Fruit fly (Drosophila melanogaster) whole organism, embryonic: Measurements from ENCODE around the gene CG34451.

Experiments used
- B-H1 ChIP-seq: fragments of 200-800 bp; sonication (Bioruptor generic); IDR thresholded peaks from 3 replicates; pipeline ENCODE4 v1.3.6; 2022; ENCODE audit warnings: missing biosample characterization, missing genetic modification characterization
- C15 ChIP-seq: fragments of 200-800 bp; sonication (Bioruptor generic); IDR thresholded peaks from 3 replicates; pipeline ENCODE4 v1.3.6; 2022; ENCODE audit warnings: missing biosample characterization, missing genetic modification characterization
- CG10366 ChIP-seq: fragments of 200-800 bp; sonication (Bioruptor generic); IDR thresholded peaks from 2 replicates; pipeline ENCODE4 v1.3.6; 2022; ENCODE audit warnings: missing biosample characterization, missing genetic modification characterization
- CG11696 ChIP-seq: fragments of 200-800 bp; sonication (Bioruptor generic); IDR thresholded peaks from 2 replicates; pipeline ENCODE4 v1.3.6; 2022; ENCODE audit warnings: missing biosample characterization, missing genetic modification characterization
- CG12104 ChIP-seq: fragments of 200-800 bp; sonication (Bioruptor generic); optimal IDR thresholded peaks from 3 replicates; lab custom pipeline; 2016; ENCODE audit warnings: missing biosample characterization, missing genetic modification characterization
- CG1233 ChIP-seq: fragments of 200-800 bp; sonication (Bioruptor generic); optimal IDR thresholded peaks from 4 replicates; lab custom pipeline; 2018; ENCODE audit warnings: missing biosample characterization, mild to moderate bottlenecking, missing genetic modification characterization
- CG13894 ChIP-seq: fragments of 200-800 bp; sonication (Bioruptor generic); optimal IDR thresholded peaks from 3 replicates; lab custom pipeline; 2018; ENCODE audit warnings: missing biosample characterization, mild to moderate bottlenecking, missing genetic modification characterization, moderate library complexity
- CG15601 ChIP-seq: fragments of 200-800 bp; sonication (Bioruptor generic); optimal IDR thresholded peaks from 3 replicates; lab custom pipeline; 2019; ENCODE audit warnings: missing biosample characterization, mild to moderate bottlenecking, missing genetic modification characterization, moderate library complexity
- CG17829 ChIP-seq: fragments of 200-800 bp; optimal IDR thresholded peaks from 2 replicates; lab custom pipeline; 2019; ENCODE audit warnings: missing biosample characterization, mild to moderate bottlenecking, missing genetic modification characterization, moderate library complexity
- CG18011 ChIP-seq: fragments of 200-800 bp; sonication (Bioruptor generic); optimal IDR thresholded peaks from 2 replicates; lab custom pipeline; 2017; ENCODE audit warnings: missing biosample characterization, missing genetic modification characterization, mild to moderate bottlenecking, moderate library complexity, missing genotype
- CG2202 ChIP-seq: fragments of 200-800 bp; sonication (Bioruptor generic); optimal IDR thresholded peaks from 2 replicates; lab custom pipeline; 2018; ENCODE audit warnings: missing biosample characterization, mild to moderate bottlenecking, missing genetic modification characterization
- CG2712 ChIP-seq: fragments of 200-800 bp; optimal IDR thresholded peaks from 3 replicates; lab custom pipeline; 2019; ENCODE audit warnings: missing biosample characterization, mild to moderate bottlenecking, missing genetic modification characterization, moderate library complexity
- CG30431 ChIP-seq: fragments of 200-800 bp; sonication (Bioruptor generic); optimal IDR thresholded peaks from 2 replicates; lab custom pipeline; 2017; ENCODE audit warnings: missing biosample characterization, missing genetic modification characterization
- CG31441 ChIP-seq: fragments of 200-800 bp; sonication (Bioruptor generic); IDR thresholded peaks from 2 replicates; pipeline ENCODE4 v1.3.6; 2022; ENCODE audit warnings: missing biosample characterization, missing genetic modification characterization
- CG3995 ChIP-seq: fragments of 200-800 bp; sonication (Bioruptor generic); optimal IDR thresholded peaks from 3 replicates; lab custom pipeline; 2016; ENCODE audit warnings: missing biosample characterization, missing genetic modification characterization
- CG42726 ChIP-seq: fragments of 200-800 bp; sonication (Bioruptor generic); IDR thresholded peaks from 2 replicates; pipeline ENCODE4 v1.3.6; 2022; ENCODE audit warnings: missing biosample characterization, missing genetic modification characterization; ENCODE audit not compliant: partially characterized antibody
- CG4404 ChIP-seq: fragments of 200-800 bp; sonication (Bioruptor generic); IDR thresholded peaks from 2 replicates; pipeline ENCODE4 v1.3.6; 2022; ENCODE audit warnings: missing biosample characterization, missing genetic modification characterization
- CG4854 ChIP-seq: fragments of 200-800 bp; sonication (Bioruptor generic); optimal IDR thresholded peaks from 2 replicates; lab custom pipeline; 2016; ENCODE audit warnings: missing biosample characterization, missing genetic modification characterization, inconsistent platforms
- CG5180 ChIP-seq: fragments of 200-800 bp; sonication (Bioruptor generic); optimal IDR thresholded peaks from 3 replicates; lab custom pipeline; 2017; ENCODE audit warnings: missing biosample characterization, missing genetic modification characterization, mild to moderate bottlenecking, moderate library complexity, missing genetic modification reagents
- CG6854 ChIP-seq: fragments of 200-800 bp; sonication (Bioruptor generic); optimal IDR thresholded peaks from 3 replicates; lab custom pipeline; 2017; ENCODE audit warnings: missing biosample characterization, mild to moderate bottlenecking, missing genetic modification characterization
- CG7839 ChIP-seq: fragments of 200-800 bp; sonication (Bioruptor generic); optimal IDR thresholded peaks from 3 replicates; lab custom pipeline; 2018; ENCODE audit warnings: missing biosample characterization, mild to moderate bottlenecking, missing genetic modification characterization, moderate library complexity
- CG8290 ChIP-seq, 3 experiments: fragments of 200-800 bp; sonication (Bioruptor generic); optimal IDR thresholded peaks; 2 replicates each; lab custom pipeline; 2016 to 2019; ENCODE audit warnings: missing biosample characterization in 3 of 3, missing genetic modification characterization in 3 of 3, mild to moderate bottlenecking in 2 of 3, moderate library complexity in 1 of 3
- CG8359 ChIP-seq: fragments of 200-800 bp; sonication (Bioruptor generic); optimal IDR thresholded peaks from 2 replicates; lab custom pipeline; 2017; ENCODE audit warnings: missing biosample characterization, mild to moderate bottlenecking, missing genetic modification characterization, borderline replicate concordance
- Dbx ChIP-seq: fragments of 200-800 bp; sonication (Bioruptor generic); IDR thresholded peaks from 3 replicates; pipeline ENCODE4 v1.3.6; 2022; ENCODE audit warnings: missing biosample characterization, missing genetic modification characterization
- HLH4C ChIP-seq: fragments of 200-800 bp; sonication (Bioruptor generic); IDR thresholded peaks from 3 replicates; pipeline ENCODE4 v1.3.6; 2022; ENCODE audit warnings: missing biosample characterization, missing genetic modification characterization; ENCODE audit not compliant: partially characterized antibody
- Hr3 ChIP-seq: fragments of 200-800 bp; sonication (Bioruptor generic); optimal IDR thresholded peaks from 3 replicates; lab custom pipeline; 2016; ENCODE audit warnings: missing biosample characterization, missing genetic modification characterization
- Jarid2 ChIP-seq: fragments of 200-800 bp; sonication (Bioruptor generic); optimal IDR thresholded peaks from 3 replicates; lab custom pipeline; 2017; ENCODE audit warnings: mild to moderate bottlenecking, missing biosample characterization, missing genetic modification reagents, missing genetic modification characterization
- Lpt ChIP-seq: fragments of >200 bp; optimal IDR thresholded peaks from 2 replicates; lab custom pipeline; 2018; ENCODE audit warnings: missing biosample characterization, missing genetic modification characterization
- Max ChIP-seq: fragments of 200-800 bp; sonication (Bioruptor generic); optimal IDR thresholded peaks from 2 replicates; lab custom pipeline; 2016; ENCODE audit warnings: missing biosample characterization, mild to moderate bottlenecking, missing genetic modification characterization
- Mes4 ChIP-seq: fragments of 200-800 bp; sonication (Bioruptor generic); optimal IDR thresholded peaks from 2 replicates; lab custom pipeline; 2016; ENCODE audit warnings: missing biosample characterization, missing genetic modification characterization
- Spps ChIP-seq: fragments of 200-800 bp; sonication (Bioruptor generic); optimal IDR thresholded peaks from 2 replicates; lab custom pipeline; 2018; ENCODE audit warnings: missing biosample characterization, mild to moderate bottlenecking, missing genetic modification characterization
- Usf ChIP-seq: fragments of 200-800 bp; sonication (Bioruptor generic); optimal IDR thresholded peaks from 2 replicates; lab custom pipeline; 2017; ENCODE audit warnings: missing genotype, missing biosample characterization, missing genetic modification characterization
- ac ChIP-seq: fragments of 200-800 bp; sonication (Bioruptor generic); optimal IDR thresholded peaks from 3 replicates; lab custom pipeline; 2017; ENCODE audit warnings: missing biosample characterization, mild to moderate bottlenecking, missing genetic modification characterization
- al ChIP-seq: fragments of 200-800 bp; sonication (Bioruptor generic); IDR thresholded peaks from 2 replicates; pipeline ENCODE4 v1.3.6; 2022; ENCODE audit warnings: missing biosample characterization, missing genetic modification characterization
- ash1 ChIP-seq: fragments of 200-800 bp; sonication (Bioruptor generic); optimal IDR thresholded peaks from 2 replicates; lab custom pipeline; 2018; ENCODE audit warnings: missing biosample characterization, mild to moderate bottlenecking, missing genetic modification characterization
- dmrt99B ChIP-seq: fragments of 200-800 bp; sonication (Bioruptor generic); optimal IDR thresholded peaks from 2 replicates; lab custom pipeline; 2018; ENCODE audit warnings: missing biosample characterization, mild to moderate bottlenecking, missing genetic modification characterization, moderate library complexity
- dpn ChIP-seq, 2 experiments: fragments of 200-800 bp; sonication (Bioruptor generic); optimal IDR thresholded peaks; 3 replicates each; lab custom pipeline; 2016; ENCODE audit warnings: missing biosample characterization in 2 of 2, missing genetic modification characterization in 2 of 2
- ewg ChIP-seq: fragments of 200-800 bp; sonication (Bioruptor generic); optimal IDR thresholded peaks from 3 replicates; lab custom pipeline; 2017; ENCODE audit warnings: mild to moderate bottlenecking, missing biosample characterization, missing genetic modification reagents, missing genetic modification characterization
- gcm ChIP-seq: fragments of 200-800 bp; sonication (Bioruptor generic); optimal IDR thresholded peaks from 2 replicates; lab custom pipeline; 2019; ENCODE audit warnings: missing biosample characterization, mild to moderate bottlenecking, missing genetic modification characterization, moderate library complexity
- grn ChIP-seq: fragments of 200-800 bp; sonication (Bioruptor generic); optimal IDR thresholded peaks from 3 replicates; lab custom pipeline; 2017; ENCODE audit warnings: missing biosample characterization, missing genetic modification characterization
- lmd ChIP-seq: fragments of 200-800 bp; sonication (Bioruptor generic); IDR thresholded peaks from 2 replicates; pipeline ENCODE4 v1.3.6; 2022; ENCODE audit warnings: missing biosample characterization, missing genetic modification characterization
- odd ChIP-seq: fragments of 200-800 bp; sonication (Bioruptor generic); optimal IDR thresholded peaks from 2 replicates; lab custom pipeline; 2017; ENCODE audit warnings: missing biosample characterization, mild to moderate bottlenecking, missing genetic modification characterization
- pum ChIP-seq: fragments of 200-800 bp; sonication (Bioruptor generic); optimal IDR thresholded peaks from 2 replicates; lab custom pipeline; 2016; ENCODE audit warnings: missing biosample characterization, missing genetic modification characterization
- ro ChIP-seq: fragments of 200-800 bp; sonication (Bioruptor generic); IDR thresholded peaks from 2 replicates; pipeline ENCODE4 v1.3.6; 2022; ENCODE audit warnings: missing biosample characterization, missing genetic modification characterization
- sens ChIP-seq: fragments of 200-800 bp; sonication (Bioruptor generic); peaks from one replicate; lab custom pipeline; 2016; ENCODE audit warnings: missing biosample characterization, missing genetic modification characterization
- sima ChIP-seq: fragments of 200-800 bp; sonication (Bioruptor generic); optimal IDR thresholded peaks from 2 replicates; lab custom pipeline; 2016; ENCODE audit warnings: missing biosample characterization, missing genetic modification characterization
- slp2 ChIP-seq: fragments of 200-800 bp; sonication (Bioruptor generic); optimal IDR thresholded peaks from 2 replicates; lab custom pipeline; 2016; ENCODE audit warnings: missing biosample characterization, missing genetic modification characterization
- tll ChIP-seq, 2 experiments: fragments of 200-800 bp in 1 of 2; fragments of >200 bp in 1 of 2; sonication (Bioruptor generic) in 1 of 2; optimal IDR thresholded peaks; 2 replicates each; lab custom pipeline; 2017 to 2019; ENCODE audit warnings: missing biosample characterization in 2 of 2, missing genetic modification characterization in 2 of 2, mild to moderate bottlenecking in 1 of 2, moderate library complexity in 1 of 2
- zf30C ChIP-seq: fragments of 200-800 bp; sonication (Bioruptor generic); optimal IDR thresholded peaks from 3 replicates; lab custom pipeline; 2018; ENCODE audit warnings: missing biosample characterization, mild to moderate bottlenecking, missing genetic modification characterization

CG34451 gene

dm6 chr3L:15704250-15704985 lies 12.6 kb upstream of the CG34451 start (continued):
- no peak for TF ChIP-seq C15 (GFP tag; lab: Robert Waterston, UW)
- peak; percentile 78 for TF ChIP-seq dmrt99B
- no peak for TF ChIP-seq Mes4
- no peak for TF ChIP-seq CG4854 (GFP tag; lab: Kevin White, UChicago)
- no peak for TF ChIP-seq Jarid2
- TF ChIP-seq Usf (GFP tag; lab: Kevin White, UChicago) = peak; percentile 2
- no peak for TF ChIP-seq pum (GFP tag; lab: Kevin White, UChicago)
- peak; percentile 78 for TF ChIP-seq CG7839
- no peak for TF ChIP-seq CG4404 (GFP tag; lab: Robert Waterston, UW)
- TF ChIP-seq Hr3 = peak; percentile 68
- TF ChIP-seq odd = peak; percentile 41
- peak; percentile 77 for TF ChIP-seq CG31441 (GFP tag; lab: Robert Waterston, UW)
- TF ChIP-seq CG6854 (GFP tag; lab: Kevin White, UChicago) = no peak
- TF ChIP-seq grn = peak; percentile 54
- TF ChIP-seq CG11696 = no peak
- peak; percentile 30 for TF ChIP-seq CG5180 (GFP tag; lab: Kevin White, UChicago)
- no peak for TF ChIP-seq ac (GFP tag; lab: Kevin White, UChicago)
- no peak for TF ChIP-seq CG3995 (GFP tag; lab: Kevin White, UChicago)
- TF ChIP-seq CG15601 (tag; lab: Kevin White, UChicago) = peak; percentile 59
- no peak for TF ChIP-seq CG8290 (GFP tag; optimal IDR thresholded peaks at IDR 0.05; lab: Kevin White, UChicago)
- TF ChIP-seq CG8290 (tag; optimal IDR thresholded peaks at IDR 0.05; lab: Kevin White, UChicago) = no peak
- TF ChIP-seq CG12104 (GFP tag; lab: Kevin White, UChicago) = peak; percentile 55
- TF ChIP-seq sima (GFP tag; lab: Kevin White, UChicago) = no peak
- TF ChIP-seq ash1 = no peak
- no peak for TF ChIP-seq HLH4C (GFP tag; lab: Robert Waterston, UW)
- TF ChIP-seq CG2712 (tag; lab: Kevin White, UChicago) = peak; percentile 84
- TF ChIP-seq gcm = peak; percentile 32
- TF ChIP-seq ewg = peak; percentile 46
- peak; percentile 60 for TF ChIP-seq CG13894 (tag; lab: Kevin White, UChicago)
- no peak for TF ChIP-seq al (GFP tag; lab: Robert Waterston, UW)
- TF ChIP-seq ro (GFP tag; lab: Robert Waterston, UW) = no peak
- TF ChIP-seq zf30C (GFP tag; lab: Kevin White, UChicago) = peak; percentile 56
- peak in 1 of 2 experiments; percentile 24 for TF ChIP-seq dpn (GFP tag; optimal IDR thresholded peaks at IDR 0.05; lab: Kevin White, UChicago)
- peak; percentile 46 for TF ChIP-seq CG1233 (GFP tag; lab: Kevin White, UChicago)
- peak; percentile 11 for TF ChIP-seq CG30431 (GFP tag; lab: Kevin White, UChicago)
- TF ChIP-seq sens (GFP tag; lab: Kevin White, UChicago) = peak; percentile 83
- TF ChIP-seq Dbx (GFP tag; lab: Robert Waterston, UW) = no peak
- TF ChIP-seq Spps (tag; lab: Kevin White, UChicago) = peak; percentile 53
- TF ChIP-seq CG17829 (tag; lab: Kevin White, UChicago) = peak; percentile 74
- peak; percentile 18 for TF ChIP-seq CG2202 (tag; lab: Kevin White, UChicago)
- no peak for TF ChIP-seq slp2
- peak; percentile 3 for TF ChIP-seq CG8359 (GFP tag; lab: Kevin White, UChicago)
- TF ChIP-seq Lpt (GFP tag; lab: Kevin White, UChicago) = no peak
- no peak for TF ChIP-seq CG42726 (GFP tag; lab: Robert Waterston, UW)
- no peak for TF ChIP-seq B-H1 (GFP tag; lab: Robert Waterston, UW)
- TF ChIP-seq CG10366 (GFP tag; lab: Robert Waterston, UW) = peak; percentile 20; the same call in 1 of the 2 replicates
- peak; percentile 42; the same call in 1 of the 2 replicates for TF ChIP-seq lmd
- TF ChIP-seq tll (GFP tag; optimal IDR thresholded peaks at IDR 0.05; lab: Kevin White, UChicago) = no peak
- peak; percentile 34 for TF ChIP-seq Max (GFP tag; lab: Kevin White, UChicago)
- TF ChIP-seq CG18011 (GFP tag; lab: Kevin White, UChicago) = no peak
